Fruit fly (Drosophila melanogaster) whole organism, wandering third instar larva: ENCODE measurements around the gene CtBP.

Experiments used
- Abd-B ChIP-seq: fragments of >200 bp; optimal IDR thresholded peaks from 2 replicates; lab custom pipeline; 2017; ENCODE audit warnings: missing biosample characterization, missing genetic modification characterization
- CG9705 ChIP-seq: fragments of 200-800 bp; sonication (Bioruptor generic); optimal IDR thresholded peaks from 2 replicates; lab custom pipeline; 2018; ENCODE audit warnings: missing biosample characterization, mild to moderate bottlenecking, missing genetic modification characterization
- Vsx2 ChIP-seq: fragments of 200-300, 225-300 bp; sonication (Bioruptor generic); optimal IDR thresholded peaks from 2 replicates; lab custom pipeline; 2018; ENCODE audit warnings: missing biosample characterization, missing genetic modification characterization; ENCODE audit not compliant: partially characterized antibody
- br ChIP-seq: fragments of 200-800 bp; sonication (Bioruptor generic); optimal IDR thresholded peaks from 2 replicates; lab custom pipeline; 2016; ENCODE audit warnings: missing biosample characterization, missing genetic modification characterization
- ey ChIP-seq: fragments of 200-800 bp; sonication (Bioruptor generic); optimal IDR thresholded peaks from 2 replicates; lab custom pipeline; 2016; ENCODE audit warnings: missing biosample characterization, missing genetic modification characterization
- h ChIP-seq: fragments of 200-800 bp; sonication (Bioruptor generic); optimal IDR thresholded peaks from 3 replicates; lab custom pipeline; 2016; ENCODE audit warnings: missing biosample characterization, mild to moderate bottlenecking, missing genetic modification characterization
- pan ChIP-seq: fragments of >200 bp; optimal IDR thresholded peaks from 2 replicates; lab custom pipeline; 2017
- sage ChIP-seq: fragments of 200-800 bp; sonication (Bioruptor generic); optimal IDR thresholded peaks from 2 replicates; lab custom pipeline; 2016; ENCODE audit warnings: missing biosample characterization, mild to moderate bottlenecking, missing genetic modification characterization

DNA sequence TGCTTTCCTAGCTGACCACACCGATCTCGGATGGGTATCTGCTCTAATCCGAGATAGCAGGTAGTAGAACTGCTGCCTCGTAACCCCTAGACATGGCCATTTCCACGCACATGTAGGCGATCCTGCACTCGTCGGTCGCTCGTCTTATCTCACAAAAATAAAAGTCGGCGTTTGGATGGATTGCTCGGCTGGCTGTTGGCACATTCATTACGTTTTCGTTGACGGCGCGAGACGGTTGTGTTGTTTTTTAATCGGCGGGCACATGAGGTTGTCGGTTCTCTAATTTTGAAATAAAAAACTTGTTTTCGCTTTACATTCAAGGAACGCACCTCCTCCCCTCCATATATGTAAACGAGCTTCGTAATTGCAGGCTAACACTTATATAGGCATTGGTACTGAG, 20.9 kb downstream of the CtBP start, which contains the start of gene ry:
- TF ChIP-seq sage (GFP tag; lab: Kevin White, UChicago) (no peak), br (no peak), Vsx2 (no peak), h (GFP tag; lab: Kevin White, UChicago) (no peak), ey (GFP tag; lab: Kevin White, UChicago) (no peak), Abd-B (GFP tag; lab: Kevin White, UChicago) (no peak), pan (lab: Kevin White, UChicago) (no peak), CG9705 (no peak)
